Fruit fly (Drosophila melanogaster): ENCODE measurements around the gene CG42831.

Gene CG42831

DNA sequence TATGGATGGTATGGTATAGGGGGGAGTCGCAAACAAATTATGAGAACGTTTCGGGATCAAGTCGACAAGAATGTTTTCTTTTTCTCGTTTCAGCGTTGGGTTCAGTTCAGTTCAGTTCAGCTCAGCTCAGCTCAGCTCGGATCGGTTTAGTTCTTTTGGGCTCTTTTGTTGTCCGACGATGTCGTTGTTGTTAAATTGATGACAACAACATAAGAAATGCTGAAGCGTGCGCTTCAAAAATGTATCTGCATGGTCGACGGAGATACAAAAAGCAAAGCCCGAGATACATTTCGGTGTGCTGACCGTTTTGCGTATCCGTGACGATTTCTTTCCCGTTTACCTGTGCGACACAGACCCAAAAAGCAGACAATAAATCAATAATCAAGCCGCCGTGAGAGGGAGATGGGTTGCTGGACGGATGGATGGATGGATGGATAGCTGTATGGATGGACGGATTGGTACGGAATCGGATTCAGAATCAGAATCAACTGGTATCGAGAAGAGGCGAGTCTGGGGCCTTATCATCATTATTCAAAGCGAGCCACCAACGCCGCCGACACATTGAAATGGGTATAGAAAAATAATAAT lies 42.9 kb upstream of the CG42831 start, which contains the start of gene CG43245 (continued):
- TF ChIP-seq abd-A (tag; optimal IDR thresholded peaks at IDR 0.05) (peak; percentile 45), onecut (GFP tag; IDR thresholded peaks at IDR 0.05) (peak; percentile 65), D19A (tag; optimal IDR thresholded peaks at IDR 0.05) (peak; percentile 7), CG9215 (GFP tag; IDR thresholded peaks at IDR 0.05) (no peak), Jarid2 (GFP tag; optimal IDR thresholded peaks at IDR 0.05) (no peak), CG2199 (GFP tag; IDR thresholded peaks at IDR 0.05) (peak; percentile 54; the same call in 1 of the 3 replicates), HLHmδ (GFP tag; optimal IDR thresholded peaks at IDR 0.05) (no peak), CG8089 (GFP tag; optimal IDR thresholded peaks at IDR 0.05) (no peak), sens (GFP tag) (peak; percentile 39), CG31441 (GFP tag; IDR thresholded peaks at IDR 0.05) (no peak), Med (GFP tag) (peak; percentile 84), CG13894 (tag; optimal IDR thresholded peaks at IDR 0.05) (peak; percentile 66), CG4730 (GFP tag; IDR thresholded peaks at IDR 0.05) (no peak), grn (GFP tag; optimal IDR thresholded peaks at IDR 0.05) (no peak), Blimp-1 (GFP tag; optimal IDR thresholded peaks at IDR 0.05) (no peak), unc-4 (GFP tag; IDR thresholded peaks at IDR 0.05; ENCODE audit: partially characterized antibody) (no peak), kni (GFP tag; optimal IDR thresholded peaks at IDR 0.05) (peak; percentile 83), CG7745 (tag; optimal IDR thresholded peaks at IDR 0.05) (no peak), chinmo (GFP tag; IDR thresholded peaks at IDR 0.05; ENCODE audit: partially characterized antibody) (peak; percentile 75; the same call in 2 of the 4 replicates), tgo (GFP tag; IDR thresholded peaks at IDR 0.05) (no peak), chm (GFP tag; IDR thresholded peaks at IDR 0.05) (peak; percentile 15; the same call in 1 of the 2 replicates), CG15479 (GFP tag; optimal IDR thresholded peaks at IDR 0.05) (peak; percentile 17), tll (GFP tag; optimal IDR thresholded peaks at IDR 0.05) (peak in 1 of 2 experiments; percentile 23), HmgZ (tag; optimal IDR thresholded peaks at IDR 0.05) (no peak)

dm6 chr3L:10772527-10773184 lies 42.0 kb upstream of the CG42831 start:
- peak; percentile 28 for TF ChIP-seq CG11723 (GFP tag; optimal IDR thresholded peaks at IDR 0.05)
- TF ChIP-seq Opbp (GFP tag; IDR thresholded peaks at IDR 0.05; ENCODE audit: partially characterized antibody): 0 out of 3 replicates have a peak, but pooled peaks have one; percentile 17
- TF ChIP-seq CG7271 (tag; optimal IDR thresholded peaks at IDR 0.05): peak; percentile 52
- TF ChIP-seq Hmr (GFP tag; optimal IDR thresholded peaks at IDR 0.05): peak; percentile 5
- TF ChIP-seq BtbVII (GFP tag; optimal IDR thresholded peaks at IDR 0.05): no peak
- no peak for TF ChIP-seq mld (GFP tag; IDR thresholded peaks at IDR 0.05; ENCODE audit: partially characterized antibody)
- 0 out of 3 replicates have a peak, but pooled peaks have one; percentile 33 for TF ChIP-seq CG11560 (tag; IDR thresholded peaks at IDR 0.05)
- TF ChIP-seq Oli (tag; optimal IDR thresholded peaks at IDR 0.05): peak; percentile 64
- TF ChIP-seq CG7987 (GFP tag; optimal IDR thresholded peaks at IDR 0.05): no peak
- TF ChIP-seq Dip3 (GFP tag; optimal IDR thresholded peaks at IDR 0.05): no peak
- TF ChIP-seq dmrt11E (tag; optimal IDR thresholded peaks at IDR 0.05): peak; percentile 95
- no peak for TF ChIP-seq CG17568 (GFP tag; optimal IDR thresholded peaks at IDR 0.05)
- peak; percentile 88 for TF ChIP-seq nmo (GFP tag; optimal IDR thresholded peaks at IDR 0.05)
- peak; percentile 33; the same call in 1 of the 2 replicates for TF ChIP-seq sisA (GFP tag; IDR thresholded peaks at IDR 0.05)
- TF ChIP-seq dm (GFP tag; optimal IDR thresholded peaks at IDR 0.05): no peak
- no peak for TF ChIP-seq slp2 (GFP tag; optimal IDR thresholded peaks at IDR 0.05)
- peak; percentile 64 for TF ChIP-seq CG3407 (GFP tag; optimal IDR thresholded peaks at IDR 0.05)
- no peak for TF ChIP-seq CG10274 (GFP tag; optimal IDR thresholded peaks at IDR 0.05)
- no peak for TF ChIP-seq NfI (GFP tag; optimal IDR thresholded peaks at IDR 0.05)
- TF ChIP-seq trh (GFP tag; optimal IDR thresholded peaks at IDR 0.05): no peak
- TF ChIP-seq CG11504 (tag; optimal IDR thresholded peaks at IDR 0.05): peak; percentile 78
- TF ChIP-seq Blimp-1 (GFP tag; optimal IDR thresholded peaks at IDR 0.05): peak; percentile 67
- no peak for TF ChIP-seq fd64A (GFP tag; optimal IDR thresholded peaks at IDR 0.05)
- TF ChIP-seq HmgZ (tag; optimal IDR thresholded peaks at IDR 0.05): no peak
- peak; percentile 58 for TF ChIP-seq CG1602 (GFP tag; optimal IDR thresholded peaks at IDR 0.05)

Measured in whole organism, embryonic.